Worm (Caenorhabditis elegans): ENCODE results near the gene aagr-4.

aagr-4 gene

ce11 chrX:496795-497194, 36.3 kb downstream of the aagr-4 start:
- no peak for TF ChIP-seq sptf-1 (tag; optimal IDR thresholded peaks at IDR 0.05)
- no peak for TF ChIP-seq ceh-39 (tag; optimal IDR thresholded peaks at IDR 0.05)
- no peak for TF ChIP-seq lsy-2 (tag; optimal IDR thresholded peaks at IDR 0.05)

ce11 chrX:498640-499039, 38.2 kb downstream of the aagr-4 start:
- no peak for TF ChIP-seq mep-1 (tag; optimal IDR thresholded peaks at IDR 0.05)
- peak; percentile 2 for TF ChIP-seq unc-62 (GFP tag; optimal IDR thresholded peaks at IDR 0.05)

ce11 chrX:504046-504843, 43.8 kb downstream of the aagr-4 start:
- TF ChIP-seq lsy-2 (tag; optimal IDR thresholded peaks at IDR 0.05) (peak; percentile 43), ces-1 (GFP tag; optimal IDR thresholded peaks at IDR 0.05) (no peak), elt-1 (tag; optimal IDR thresholded peaks at IDR 0.05; ENCODE audit: borderline replicate concordance, insufficient read depth) (peak; percentile 40), ceh-83 (GFP tag; optimal IDR thresholded peaks at IDR 0.05) (no peak)

ce11 chrX:505014-505413, 44.6 kb downstream of the aagr-4 start:
- no peak for TF ChIP-seq nhr-76 (tag; optimal IDR thresholded peaks at IDR 0.05)
- no peak for TF ChIP-seq lin-32 (GFP tag; optimal IDR thresholded peaks at IDR 0.05)
- TF ChIP-seq ham-2 (GFP tag; optimal IDR thresholded peaks at IDR 0.05): no peak
- no peak for TF ChIP-seq ceh-83 (GFP tag; optimal IDR thresholded peaks at IDR 0.05)
- TF ChIP-seq elt-1 (tag; optimal IDR thresholded peaks at IDR 0.05; ENCODE audit: borderline replicate concordance, insufficient read depth): no peak
- no peak for TF ChIP-seq ces-1 (GFP tag; optimal IDR thresholded peaks at IDR 0.05)
- no peak for TF ChIP-seq drap-1 (GFP tag; optimal IDR thresholded peaks at IDR 0.05)
- no peak for TF ChIP-seq unc-39 (tag; optimal IDR thresholded peaks at IDR 0.05)
- TF ChIP-seq ceh-43 (GFP tag; optimal IDR thresholded peaks at IDR 0.05): no peak
- TF ChIP-seq flh-1 (GFP tag; optimal IDR thresholded peaks at IDR 0.05): no peak

ce11 chrX:506848-507247, 46.4 kb downstream of the aagr-4 start, which contains the start of gene B0310.2:
Gene B0310.2, minus strand, starts transcription at chrX:506948.
- no peak for TF ChIP-seq sem-2 (GFP tag; optimal IDR thresholded peaks at IDR 0.05)
- no peak for TF ChIP-seq unc-120 (tag; optimal IDR thresholded peaks at IDR 0.05; ENCODE audit: poor library complexity, severe bottlenecking)
- no peak for TF ChIP-seq ceh-39 (tag; optimal IDR thresholded peaks at IDR 0.05)
- TF ChIP-seq blmp-1 (tag; optimal IDR thresholded peaks at IDR 0.05): no peak
- TF ChIP-seq elt-1 (tag; optimal IDR thresholded peaks at IDR 0.05; ENCODE audit: borderline replicate concordance, insufficient read depth): no peak
- TF ChIP-seq pha-4 (tag; optimal IDR thresholded peaks at IDR 0.05): no peak
- TF ChIP-seq elt-3 (tag; optimal IDR thresholded peaks at IDR 0.05): no peak
- TF ChIP-seq hlh-1 (tag; optimal IDR thresholded peaks at IDR 0.05): no peak
- no peak for TF ChIP-seq lin-32 (GFP tag; optimal IDR thresholded peaks at IDR 0.05)
- TF ChIP-seq mab-5 (tag; optimal IDR thresholded peaks at IDR 0.05): no peak
- no peak for TF ChIP-seq unc-62 (GFP tag; optimal IDR thresholded peaks at IDR 0.05)
- no peak for TF ChIP-seq mep-1 (tag; optimal IDR thresholded peaks at IDR 0.05)
- TF ChIP-seq lin-13 (tag; optimal IDR thresholded peaks at IDR 0.05): no peak
- TF ChIP-seq cnd-1 (tag; optimal IDR thresholded peaks at IDR 0.05): no peak
- no peak for TF ChIP-seq nhr-2 (tag; optimal IDR thresholded peaks at IDR 0.05)
- TF ChIP-seq unc-39 (tag; optimal IDR thresholded peaks at IDR 0.05): no peak
- TF ChIP-seq ztf-11 (tag; optimal IDR thresholded peaks at IDR 0.05): no peak
- no peak for TF ChIP-seq nhr-28 (tag; optimal IDR thresholded peaks at IDR 0.05)
- TF ChIP-seq nhr-237 (tag; optimal IDR thresholded peaks at IDR 0.05): no peak
- TF ChIP-seq M03D4.4 (tag; optimal IDR thresholded peaks at IDR 0.05): no peak

ce11 chrX:514023-514422, 53.6 kb downstream of the aagr-4 start:
- TF ChIP-seq lsy-2 (tag; optimal IDR thresholded peaks at IDR 0.05) (no peak), snpc-4 (tag; optimal IDR thresholded peaks at IDR 0.05) (no peak), ztf-11 (tag; optimal IDR thresholded peaks at IDR 0.05) (no peak), unc-62 (GFP tag; optimal IDR thresholded peaks at IDR 0.05) (no peak), elt-1 (tag; optimal IDR thresholded peaks at IDR 0.05; ENCODE audit: borderline replicate concordance, insufficient read depth) (no peak), ces-1 (GFP tag; optimal IDR thresholded peaks at IDR 0.05) (no peak), zip-8 (tag; optimal IDR thresholded peaks at IDR 0.05) (no peak), ceh-83 (GFP tag; optimal IDR thresholded peaks at IDR 0.05) (no peak), M03D4.4 (tag; optimal IDR thresholded peaks at IDR 0.05) (no peak), tbx-8 (GFP tag; optimal IDR thresholded peaks at IDR 0.05) (no peak), flh-1 (GFP tag; optimal IDR thresholded peaks at IDR 0.05) (no peak), drap-1 (GFP tag; optimal IDR thresholded peaks at IDR 0.05) (no peak), ceh-43 (GFP tag; optimal IDR thresholded peaks at IDR 0.05) (no peak), mls-2 (tag; optimal IDR thresholded peaks at IDR 0.05) (no peak), ham-2 (GFP tag; optimal IDR thresholded peaks at IDR 0.05) (no peak), sptf-1 (tag; optimal IDR thresholded peaks at IDR 0.05) (no peak)
